Worm (Caenorhabditis elegans): ENCODE data around the gene spin-3.

ce11 chrX:13122191-13122590, 7.9 kb upstream of the spin-3 start, which contains the start of gene snx-17:
- TF ChIP-seq F10E7.11 (tag; optimal IDR thresholded peaks at IDR 0.05) (no peak), egl-44 (GFP tag; IDR thresholded peaks at IDR 0.05) (no peak), lsl-1 (GFP tag; optimal IDR thresholded peaks at IDR 0.05) (no peak), F52B5.7 (tag; optimal IDR thresholded peaks at IDR 0.05) (no peak), nhr-27 (tag; optimal IDR thresholded peaks at IDR 0.05) (no peak), pbrm-1 (GFP tag; IDR thresholded peaks at IDR 0.05) (no peak), attf-5 (GFP tag; optimal IDR thresholded peaks at IDR 0.05) (no peak), snpc-3.4 (tag; optimal IDR thresholded peaks at IDR 0.05) (no peak), zim-3 (tag; optimal IDR thresholded peaks at IDR 0.05) (no peak), ceh-100 (GFP tag; IDR thresholded peaks at IDR 0.05) (no peak), efl-1 (GFP tag; optimal IDR thresholded peaks at IDR 0.05) (no peak), ztf-22 (GFP tag; optimal IDR thresholded peaks at IDR 0.05) (no peak), rcor-1 (GFP tag; IDR thresholded peaks at IDR 0.05) (no peak), lin-35 (GFP tag; optimal IDR thresholded peaks at IDR 0.05) (no peak)

All from whole organism, young adult.